Fruit fly (Drosophila melanogaster) whole organism, embryonic: Measurements from ENCODE around the gene CG7914.

ENCODE experiments used
- Ada2b ChIP-seq: fragments of 200-800 bp; sonication (Bioruptor generic); IDR thresholded peaks from 2 replicates; pipeline ENCODE4 v1.3.6; 2022; ENCODE audit warnings: missing biosample characterization, missing genetic modification characterization
- Aef1 ChIP-seq: fragments of 200-800 bp; sonication (Bioruptor generic); IDR thresholded peaks from 3 replicates; pipeline ENCODE4 v1.3.6; 2022; ENCODE audit warnings: missing biosample characterization, missing genetic modification characterization
- Asciz ChIP-seq: fragments of 200-800 bp; sonication (Bioruptor generic); optimal IDR thresholded peaks from 2 replicates; lab custom pipeline; 2017; ENCODE audit warnings: missing biosample characterization, mild to moderate bottlenecking, missing genetic modification characterization, missing genetic modification reagents
- Atf3 ChIP-seq: fragments of 200-800 bp; sonication (Bioruptor generic); optimal IDR thresholded peaks from 3 replicates; lab custom pipeline; 2016; ENCODE audit warnings: missing biosample characterization, missing genetic modification characterization
- Blimp-1 ChIP-seq: fragments of 200-800 bp; sonication (Bioruptor generic); optimal IDR thresholded peaks from 3 replicates; lab custom pipeline; 2018; ENCODE audit warnings: missing biosample characterization, missing genetic modification characterization, mild to moderate bottlenecking, moderate library complexity, missing genetic modification reagents
- CG12071 ChIP-seq: fragments of 200-800 bp; sonication (Bioruptor generic); optimal IDR thresholded peaks from 3 replicates; lab custom pipeline; 2018; ENCODE audit warnings: missing biosample characterization, mild to moderate bottlenecking, missing genetic modification characterization
- CG12236 ChIP-seq: fragments of 200-800 bp; sonication (Bioruptor generic); optimal IDR thresholded peaks from 2 replicates; lab custom pipeline; 2016; ENCODE audit warnings: missing biosample characterization, missing genetic modification characterization
- CG15073 ChIP-seq: fragments of 200-800 bp; sonication (Bioruptor generic); optimal IDR thresholded peaks from 2 replicates; lab custom pipeline; 2016; ENCODE audit warnings: missing biosample characterization, missing genetic modification characterization
- CG1602 ChIP-seq: fragments of 200-800 bp; sonication (Bioruptor generic); optimal IDR thresholded peaks from 3 replicates; lab custom pipeline; 2016; ENCODE audit warnings: missing biosample characterization, missing genetic modification characterization
- CG17612 ChIP-seq: fragments of 200-800 bp; sonication (Bioruptor generic); IDR thresholded peaks from 2 replicates; pipeline ENCODE4 v1.3.6; 2022; ENCODE audit warnings: missing biosample characterization, missing genetic modification characterization
- CG2678 ChIP-seq: fragments of 200-800 bp; sonication (Bioruptor generic); optimal IDR thresholded peaks from 3 replicates; lab custom pipeline; 2019; ENCODE audit warnings: missing biosample characterization, mild to moderate bottlenecking, missing genetic modification characterization, moderate library complexity
- CG31388 ChIP-seq: fragments of 200-800 bp; sonication (Bioruptor generic); optimal IDR thresholded peaks from 2 replicates; lab custom pipeline; 2016; ENCODE audit warnings: missing biosample characterization, missing genetic modification characterization
- CG31441 ChIP-seq: fragments of 200-800 bp; sonication (Bioruptor generic); IDR thresholded peaks from 2 replicates; pipeline ENCODE4 v1.3.6; 2022; ENCODE audit warnings: missing biosample characterization, missing genetic modification characterization
- CG33213 ChIP-seq: fragments of 200-800 bp; sonication (Bioruptor generic); optimal IDR thresholded peaks from 3 replicates; lab custom pipeline; 2016; ENCODE audit warnings: missing biosample characterization, missing genetic modification characterization
- CG4328 ChIP-seq: fragments of 200-800 bp; sonication (Bioruptor generic); optimal IDR thresholded peaks from 3 replicates; lab custom pipeline; 2017; ENCODE audit warnings: missing biosample characterization, missing genetic modification reagents, missing genetic modification characterization
- CG5180 ChIP-seq: fragments of 200-800 bp; sonication (Bioruptor generic); optimal IDR thresholded peaks from 3 replicates; lab custom pipeline; 2017; ENCODE audit warnings: missing biosample characterization, missing genetic modification characterization, mild to moderate bottlenecking, moderate library complexity, missing genetic modification reagents
- CG5245 ChIP-seq: fragments of 200-800 bp; sonication (Bioruptor generic); optimal IDR thresholded peaks from 3 replicates; lab custom pipeline; 2016; ENCODE audit warnings: missing biosample characterization, missing genetic modification characterization
- CG7963 ChIP-seq: fragments of 200-800 bp; sonication (Bioruptor generic); IDR thresholded peaks from 3 replicates; pipeline ENCODE4 v1.3.6; 2022; ENCODE audit warnings: missing biosample characterization, missing genetic modification characterization; ENCODE audit not compliant: partially characterized antibody
- CTCF ChIP-seq: fragments of 200-800 bp; sonication (Bioruptor generic); optimal IDR thresholded peaks from 2 replicates; lab custom pipeline; 2017; ENCODE audit warnings: missing biosample characterization, mild to moderate bottlenecking, missing genetic modification characterization, moderate library complexity
- Deaf1 ChIP-seq: fragments of 200-800 bp; optimal IDR thresholded peaks from 3 replicates; lab custom pipeline; 2019; ENCODE audit warnings: missing biosample characterization, mild to moderate bottlenecking, missing genetic modification characterization, moderate library complexity
- Dip3 ChIP-seq: fragments of 200-800 bp; sonication (Bioruptor generic); optimal IDR thresholded peaks from 3 replicates; lab custom pipeline; 2016; ENCODE audit warnings: missing biosample characterization, missing genetic modification characterization
- Hr78 ChIP-seq, 2 experiments: fragments of 200-800 bp in 1 of 2; fragments of >200 bp in 1 of 2; sonication (Bioruptor generic) in 1 of 2; optimal IDR thresholded peaks; 2 replicates each; lab custom pipeline; 2017 to 2019; ENCODE audit warnings: missing biosample characterization in 2 of 2, missing genetic modification characterization in 2 of 2, mild to moderate bottlenecking in 1 of 2, moderate library complexity in 1 of 2
- Meics ChIP-seq: fragments of 200-800 bp; sonication (Bioruptor generic); optimal IDR thresholded peaks from 2 replicates; lab custom pipeline; 2017; ENCODE audit warnings: missing biosample characterization, mild to moderate bottlenecking, missing genetic modification characterization
- Poxn ChIP-seq: fragments of 200-800 bp; sonication (Bioruptor generic); IDR thresholded peaks from 2 replicates; pipeline ENCODE4 v1.3.6; 2022; ENCODE audit warnings: missing biosample characterization, missing genetic modification characterization
- Rx ChIP-seq: fragments of 200-800 bp; sonication (Bioruptor generic); IDR thresholded peaks from 2 replicates; pipeline ENCODE4 v1.3.6; 2022; ENCODE audit warnings: missing biosample characterization, missing genetic modification characterization
- Scr ChIP-seq: fragments of 200-800 bp; sonication (Bioruptor generic); IDR thresholded peaks from 2 replicates; pipeline ENCODE4 v1.3.6; 2022; ENCODE audit warnings: missing biosample characterization, missing genetic modification characterization; ENCODE audit not compliant: partially characterized antibody
- Sin3A ChIP-seq: fragments of >200 bp; optimal IDR thresholded peaks from 2 replicates; lab custom pipeline; 2018
- Sox102F ChIP-seq: fragments of 200-800 bp; sonication (Bioruptor generic); optimal IDR thresholded peaks from 2 replicates; lab custom pipeline; 2018; ENCODE audit warnings: missing biosample characterization, mild to moderate bottlenecking, missing genetic modification characterization, moderate library complexity
- Taf1 ChIP-seq: fragments of 200-800 bp; sonication (Bioruptor generic); IDR thresholded peaks from 2 replicates; pipeline ENCODE4 v1.3.6; 2022; ENCODE audit warnings: missing biosample characterization, missing genetic modification characterization
- az2 ChIP-seq: fragments of 200-800 bp; sonication (Bioruptor generic); optimal IDR thresholded peaks from 3 replicates; lab custom pipeline; 2016; ENCODE audit warnings: missing biosample characterization, missing genetic modification characterization
- bcd ChIP-seq: fragments of 200-800 bp; sonication (Bioruptor generic); optimal IDR thresholded peaks from 2 replicates; lab custom pipeline; 2017; ENCODE audit warnings: missing biosample characterization, mild to moderate bottlenecking, missing genetic modification characterization
- bowl ChIP-seq: fragments of 200-800 bp; sonication (Bioruptor generic); IDR thresholded peaks from 2 replicates; pipeline ENCODE4 v1.3.6; 2022; ENCODE audit warnings: missing biosample characterization, missing genetic modification characterization
- cg ChIP-seq: fragments of 200-800 bp; sonication (Bioruptor generic); optimal IDR thresholded peaks from 3 replicates; lab custom pipeline; 2019; ENCODE audit warnings: missing biosample characterization, mild to moderate bottlenecking, missing genetic modification characterization, moderate library complexity
- cwo ChIP-seq: fragments of 200-800 bp; sonication (Bioruptor generic); optimal IDR thresholded peaks from 3 replicates; lab custom pipeline; 2017; ENCODE audit warnings: missing biosample characterization, missing genetic modification characterization, mild to moderate bottlenecking, moderate library complexity, missing genetic modification reagents
- dmrt99B ChIP-seq: fragments of 200-800 bp; sonication (Bioruptor generic); optimal IDR thresholded peaks from 2 replicates; lab custom pipeline; 2018; ENCODE audit warnings: missing biosample characterization, mild to moderate bottlenecking, missing genetic modification characterization, moderate library complexity
- exex ChIP-seq: fragments of 200-800 bp; sonication (Bioruptor generic); optimal IDR thresholded peaks from 4 replicates; lab custom pipeline; 2018; ENCODE audit warnings: missing biosample characterization, mild to moderate bottlenecking, missing genetic modification characterization, moderate library complexity
- fd3F ChIP-seq: fragments of 200-800 bp; sonication (Bioruptor generic); optimal IDR thresholded peaks from 2 replicates; lab custom pipeline; 2018; ENCODE audit warnings: missing biosample characterization, mild to moderate bottlenecking, missing genetic modification characterization, moderate library complexity
- gce ChIP-seq: fragments of 200-800 bp; sonication (Bioruptor generic); IDR thresholded peaks from 3 replicates; pipeline ENCODE4 v1.3.6; 2022; ENCODE audit warnings: missing biosample characterization, missing genetic modification characterization
- ham ChIP-seq: fragments of 200-800 bp; sonication (Bioruptor generic); IDR thresholded peaks from 2 replicates; pipeline ENCODE4 v1.3.6; 2022; ENCODE audit warnings: missing biosample characterization, missing genetic modification characterization
- knrl ChIP-seq: fragments of 200-800 bp; sonication (Bioruptor generic); IDR thresholded peaks from 3 replicates; pipeline ENCODE4 v1.3.6; 2022; ENCODE audit warnings: missing biosample characterization, missing genetic modification characterization; ENCODE audit not compliant: partially characterized antibody
- lola ChIP-seq, 3 experiments: fragments of >200 bp in 2 of 3; fragments of 200-800 bp in 1 of 3; sonication (Bioruptor generic) in 1 of 3; optimal IDR thresholded peaks; 2 replicates each; lab custom pipeline; 2017 to 2019; ENCODE audit warnings: missing biosample characterization in 3 of 3, missing genetic modification characterization in 3 of 3, mild to moderate bottlenecking in 1 of 3, moderate library complexity in 1 of 3
- maf-S ChIP-seq: fragments of 200-800 bp; sonication (Bioruptor generic); optimal IDR thresholded peaks from 2 replicates; lab custom pipeline; 2016; ENCODE audit warnings: missing biosample characterization, missing genetic modification characterization
- nom ChIP-seq: fragments of 200-800 bp; sonication (Bioruptor generic); optimal IDR thresholded peaks from 2 replicates; lab custom pipeline; 2017; ENCODE audit warnings: missing biosample characterization, missing genetic modification characterization, mild to moderate bottlenecking, moderate library complexity, missing genetic modification reagents
- onecut ChIP-seq: fragments of 200-800 bp; sonication (Bioruptor generic); IDR thresholded peaks from 2 replicates; pipeline ENCODE4 v1.3.6; 2022; ENCODE audit warnings: missing biosample characterization, missing genetic modification characterization
- row ChIP-seq: fragments of 200-800 bp; sonication (Bioruptor generic); IDR thresholded peaks from 3 replicates; pipeline ENCODE4 v1.3.6; 2022; ENCODE audit warnings: missing biosample characterization, missing genetic modification characterization
- scrt ChIP-seq: fragments of 200-800 bp; sonication (Bioruptor generic); optimal IDR thresholded peaks from 2 replicates; lab custom pipeline; 2018; ENCODE audit warnings: missing biosample characterization, mild to moderate bottlenecking, missing genetic modification characterization, moderate library complexity
- slbo ChIP-seq: fragments of 200-800 bp; sonication (Bioruptor generic); IDR thresholded peaks from 2 replicates; pipeline ENCODE4 v1.3.6; 2022; ENCODE audit warnings: missing biosample characterization, missing genetic modification characterization
- sr ChIP-seq: fragments of 200-800 bp; sonication (Bioruptor generic); IDR thresholded peaks from 3 replicates; pipeline ENCODE4 v1.3.6; 2022; ENCODE audit warnings: missing biosample characterization, missing genetic modification characterization
- vfl ChIP-seq: fragments of 200-800 bp; sonication (Bioruptor generic); optimal IDR thresholded peaks from 2 replicates; lab custom pipeline; 2016; ENCODE audit warnings: missing biosample characterization, missing genetic modification characterization
- wdn ChIP-seq: fragments of 200-800 bp; sonication (Bioruptor generic); IDR thresholded peaks from 2 replicates; pipeline ENCODE4 v1.3.6; 2022; ENCODE audit warnings: missing biosample characterization, missing genetic modification characterization
- zfh2 ChIP-seq: fragments of 200-800 bp; sonication (Bioruptor generic); optimal IDR thresholded peaks from 2 replicates; lab custom pipeline; 2016; ENCODE audit warnings: missing biosample characterization, missing genetic modification characterization

CG7914 gene

dm6 chrX:19146421-19146952 lies 46.8 kb downstream of the CG7914 start (continued):
- TF ChIP-seq dmrt99B (tag; lab: Kevin White, UChicago) (peak; percentile 35), CG12236 (GFP tag; lab: Kevin White, UChicago) (no peak), bcd (GFP tag; lab: Kevin White, UChicago) (no peak), CTCF (GFP tag; lab: Kevin White, UChicago) (no peak), Sin3A (no peak), ham (GFP tag; lab: Robert Waterston, UW) (no peak), az2 (GFP tag; lab: Kevin White, UChicago) (no peak), scrt (GFP tag; lab: Kevin White, UChicago) (no peak), lola (GFP tag; optimal IDR thresholded peaks at IDR 0.05; lab: Kevin White, UChicago) (no peak), exex (tag; lab: Kevin White, UChicago) (peak; percentile 56), Rx (GFP tag; lab: Robert Waterston, UW) (no peak), Scr (GFP tag; lab: Robert Waterston, UW) (no peak), Atf3 (GFP tag; lab: Kevin White, UChicago) (no peak), Taf1 (GFP tag; lab: Robert Waterston, UW) (no peak), CG12071 (GFP tag; lab: Kevin White, UChicago) (no peak), CG1602 (GFP tag; lab: Kevin White, UChicago) (peak; percentile 17), cg (GFP tag; lab: Kevin White, UChicago) (peak; percentile 45), sr (GFP tag; lab: Robert Waterston, UW) (no peak), CG33213 (no peak), gce (GFP tag; lab: Robert Waterston, UW) (no peak), Asciz (GFP tag; lab: Kevin White, UChicago) (no peak), CG31441 (GFP tag; lab: Robert Waterston, UW) (no peak), zfh2 (GFP tag; lab: Kevin White, UChicago) (peak; percentile 28), Deaf1 (tag; lab: Kevin White, UChicago) (peak; percentile 29), CG2678 (tag; lab: Kevin White, UChicago) (peak; percentile 31), CG4328 (GFP tag; lab: Kevin White, UChicago) (no peak), Poxn (GFP tag; lab: Robert Waterston, UW) (no peak), nom (GFP tag; lab: Kevin White, UChicago) (no peak), fd3F (GFP tag; lab: Kevin White, UChicago) (no peak), Meics (GFP tag; lab: Kevin White, UChicago) (peak; percentile 23), Hr78 (GFP tag; optimal IDR thresholded peaks at IDR 0.05; lab: Kevin White, UChicago) (peak in 1 of 2 experiments; percentile 7), CG17612 (no peak), CG5245 (GFP tag; lab: Kevin White, UChicago) (no peak), Aef1 (GFP tag; lab: Robert Waterston, UW) (no peak), CG7963 (no peak), Blimp-1 (peak; percentile 26), slbo (GFP tag; lab: Robert Waterston, UW) (peak; percentile 47), Dip3 (GFP tag; lab: Kevin White, UChicago) (peak; percentile 22), vfl (no peak), Ada2b (GFP tag; lab: Robert Waterston, UW) (no peak), CG15073 (GFP tag; lab: Kevin White, UChicago) (no peak), Sox102F (GFP tag; lab: Kevin White, UChicago) (peak; percentile 25), knrl (no peak), maf-S (GFP tag; lab: Kevin White, UChicago) (no peak), CG31388 (GFP tag; lab: Kevin White, UChicago) (no peak), wdn (GFP tag; lab: Robert Waterston, UW) (no peak), bowl (GFP tag; lab: Robert Waterston, UW) (no peak), cwo (GFP tag; lab: Kevin White, UChicago) (no peak), CG5180 (GFP tag; lab: Kevin White, UChicago) (peak; percentile 6), onecut (GFP tag; lab: Robert Waterston, UW) (no peak), row (GFP tag; lab: Robert Waterston, UW) (peak; percentile 78)
